Worm (Caenorhabditis elegans): ENCODE results near the gene ctf-18.

ce11 chrIV:10146885-10147284, 20.4 kb upstream of the ctf-18 start, which contains the start of gene T14G10.8:
- TF ChIP-seq nhr-12 (tag; optimal IDR thresholded peaks at IDR 0.05) (no peak), efl-1 (optimal IDR thresholded peaks at IDR 0.05) (no peak), efl-1 (GFP tag; optimal IDR thresholded peaks at IDR 0.05 in 1 of 2) (no peak), fkh-10 (GFP tag; optimal IDR thresholded peaks at IDR 0.05) (no peak), sox-4 (tag; optimal IDR thresholded peaks at IDR 0.05) (no peak), elt-2 (tag; optimal IDR thresholded peaks at IDR 0.05) (no peak), lin-15B (tag; optimal IDR thresholded peaks at IDR 0.05) (no peak), ztf-4 (tag; optimal IDR thresholded peaks at IDR 0.05) (no peak), sptf-1 (tag; optimal IDR thresholded peaks at IDR 0.05) (no peak)
